Worm (Caenorhabditis elegans): ENCODE data around the gene cav-1.

- TF ChIP-seq him-1 (tag; optimal IDR thresholded peaks at IDR 0.05) (no peak), dao-5 (tag; optimal IDR thresholded peaks at IDR 0.05) (no peak)
Observed at ce11 chrIV:9728376-9728775, 43.9 kb upstream of the cav-1 start, which contains the start of gene nhr-100.
